Worm (Caenorhabditis elegans): ENCODE data around the gene gldi-6.

DNA sequence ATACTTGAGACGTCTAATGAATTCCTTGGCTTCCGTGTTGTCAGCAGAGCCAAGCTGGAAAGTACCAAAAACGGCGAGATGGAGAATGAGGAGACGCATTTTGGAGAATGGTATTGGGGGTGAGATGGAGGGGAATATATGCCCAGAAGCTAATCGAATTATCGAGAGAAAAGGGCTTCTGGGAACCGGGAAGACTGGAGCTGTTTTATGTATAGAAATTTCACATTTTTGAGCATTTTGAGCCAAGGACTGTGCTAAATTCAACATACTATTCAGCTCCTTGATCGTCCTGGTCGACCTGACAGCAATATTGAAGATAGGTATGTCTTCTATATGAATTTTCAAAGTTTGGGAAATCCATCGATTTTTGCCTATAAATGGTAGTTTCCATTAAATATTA, 13.3 kb downstream of the gldi-6 start, which contains the start of gene C16C8.7:
- no peak for TF ChIP-seq ceh-90 (tag; optimal IDR thresholded peaks at IDR 0.05)
- TF ChIP-seq ceh-82 (tag; optimal IDR thresholded peaks at IDR 0.05), result no peak
- TF ChIP-seq unc-130 (tag; optimal IDR thresholded peaks at IDR 0.05), result no peak
- no peak for TF ChIP-seq egl-27 (tag; optimal IDR thresholded peaks at IDR 0.05)
- no peak for TF ChIP-seq nhr-237 (tag; optimal IDR thresholded peaks at IDR 0.05)
- TF ChIP-seq lin-15B (tag; optimal IDR thresholded peaks at IDR 0.05), result no peak
- no peak for TF ChIP-seq skn-1 (tag; optimal IDR thresholded peaks at IDR 0.05)
- TF ChIP-seq C04F5.9 (tag; optimal IDR thresholded peaks at IDR 0.05), result no peak
- TF ChIP-seq efl-1 (optimal IDR thresholded peaks at IDR 0.05), result no peak
- no peak for TF ChIP-seq efl-1 (GFP tag; optimal IDR thresholded peaks at IDR 0.05 in 1 of 2)

Measured in whole organism, L1 larva.